Worm (Caenorhabditis elegans): ENCODE measurements around the gene C01C4.3.

C01C4.3 gene

DNA sequence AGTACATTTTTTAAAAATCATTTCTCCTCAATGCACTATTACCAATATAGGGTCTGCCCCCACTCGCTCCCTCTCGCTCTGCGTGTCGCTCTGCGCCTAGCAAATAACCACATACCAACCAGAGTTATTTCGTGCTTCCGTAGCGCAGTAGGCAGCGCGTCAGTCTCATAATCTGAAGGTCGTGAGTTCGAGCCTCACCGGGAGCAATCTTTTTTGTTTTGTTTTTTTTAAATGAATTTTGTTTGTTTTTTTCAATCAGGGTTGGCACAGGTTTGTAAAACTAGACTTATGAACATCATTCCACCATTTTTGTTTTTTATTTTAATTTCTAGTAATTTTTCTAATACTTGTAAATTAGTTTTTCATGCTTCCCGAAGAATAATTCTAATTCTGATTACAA is 920 bp downstream of the C01C4.3 start (continued):
- TF ChIP-seq dsc-1 (tag; optimal IDR thresholded peaks at IDR 0.05), result peak; percentile 81
- TF ChIP-seq sox-4 (tag; optimal IDR thresholded peaks at IDR 0.05), result peak; percentile 39
- peak; percentile 26 to 29 for TF ChIP-seq efl-1 (optimal IDR thresholded peaks at IDR 0.05)
- peak in 1 of 2 experiments; percentile 94 for TF ChIP-seq efl-1 (GFP tag; optimal IDR thresholded peaks at IDR 0.05 in 1 of 2)
- TF ChIP-seq jun-1 (tag; optimal IDR thresholded peaks at IDR 0.05), result peak; percentile 6
- no peak for TF ChIP-seq egl-27 (tag; optimal IDR thresholded peaks at IDR 0.05)
- no peak for TF ChIP-seq nhr-84 (tag; optimal IDR thresholded peaks at IDR 0.05)
- no peak for TF ChIP-seq sup-37 (GFP tag; optimal IDR thresholded peaks at IDR 0.05)
- peak; percentile 79 for TF ChIP-seq nhr-71 (tag; optimal IDR thresholded peaks at IDR 0.05)
- TF ChIP-seq blmp-1 (tag; optimal IDR thresholded peaks at IDR 0.05), result peak; percentile 12
- peak; percentile 75 for TF ChIP-seq swsn-7 (tag; optimal IDR thresholded peaks at IDR 0.05)
- no peak for TF ChIP-seq hlh-17 (GFP tag; optimal IDR thresholded peaks at IDR 0.05; ENCODE audit: borderline replicate concordance)
- TF ChIP-seq nhr-12 (tag; optimal IDR thresholded peaks at IDR 0.05), result no peak
- TF ChIP-seq pax-3 (tag; optimal IDR thresholded peaks at IDR 0.05), result peak; percentile 35
- TF ChIP-seq unc-62 (GFP tag; optimal IDR thresholded peaks at IDR 0.05), result no peak
- TF ChIP-seq pag-3 (tag; optimal IDR thresholded peaks at IDR 0.05; ENCODE audit: borderline replicate concordance, insufficient read depth), result no peak
- no peak for TF ChIP-seq nhr-11 (tag; optimal IDR thresholded peaks at IDR 0.05)
- TF ChIP-seq aha-1 (tag; optimal IDR thresholded peaks at IDR 0.05), result no peak
- no peak for TF ChIP-seq hpl-2 (GFP tag; optimal IDR thresholded peaks at IDR 0.05)
- TF ChIP-seq xbp-1 (tag; optimal IDR thresholded peaks at IDR 0.05), result peak; percentile 68
- TF ChIP-seq lsy-2 (tag; optimal IDR thresholded peaks at IDR 0.05), result peak; percentile 55 to 60
- no peak for TF ChIP-seq pqm-1 (tag; optimal IDR thresholded peaks at IDR 0.05)
- TF ChIP-seq ceh-90 (tag; optimal IDR thresholded peaks at IDR 0.05), result no peak
- TF ChIP-seq skn-1 (tag; optimal IDR thresholded peaks at IDR 0.05), result peak; percentile 50
- peak; percentile 57 for TF ChIP-seq C16A3.4 (tag; optimal IDR thresholded peaks at IDR 0.05)
- no peak for TF ChIP-seq lir-3 (tag; optimal IDR thresholded peaks at IDR 0.05; ENCODE audit: poor library complexity)
- no peak for TF ChIP-seq unc-30 (tag; optimal IDR thresholded peaks at IDR 0.05)
- peak; percentile 11 for TF ChIP-seq fos-1 (tag; optimal IDR thresholded peaks at IDR 0.05)
- no peak for TF ChIP-seq alr-1 (tag; optimal IDR thresholded peaks at IDR 0.05; ENCODE audit: borderline replicate concordance)
- peak; percentile 51 for TF ChIP-seq fkh-10 (GFP tag; optimal IDR thresholded peaks at IDR 0.05)
- TF ChIP-seq tbx-2 (tag; optimal IDR thresholded peaks at IDR 0.05), result peak; percentile 65

ce11 chrX:3701861-3702260 is 5.2 kb downstream of the C01C4.3 start:
- TF ChIP-seq hlh-4 (tag; optimal IDR thresholded peaks at IDR 0.05), result no peak
- no peak for TF ChIP-seq mep-1 (tag; optimal IDR thresholded peaks at IDR 0.05)
- no peak for TF ChIP-seq egl-13 (tag; optimal IDR thresholded peaks at IDR 0.05)
- no peak for TF ChIP-seq ceh-8 (GFP tag; optimal IDR thresholded peaks at IDR 0.05)
- TF ChIP-seq jun-1 (tag; optimal IDR thresholded peaks at IDR 0.05), result no peak
- TF ChIP-seq hlh-17 (GFP tag; optimal IDR thresholded peaks at IDR 0.05; ENCODE audit: borderline replicate concordance), result no peak
- TF ChIP-seq ets-5 (GFP tag; IDR thresholded peaks at IDR 0.05), result no peak

ce11 chrX:3705319-3705718 is 8.6 kb downstream of the C01C4.3 start:
- TF ChIP-seq F16B12.6 (tag; optimal IDR thresholded peaks at IDR 0.05) (no peak), fkh-8 (tag; optimal IDR thresholded peaks at IDR 0.05) (peak; percentile 43), elt-3 (tag; optimal IDR thresholded peaks at IDR 0.05) (no peak), nhr-12 (tag; optimal IDR thresholded peaks at IDR 0.05) (no peak), tbx-2 (tag; optimal IDR thresholded peaks at IDR 0.05) (no peak), nhr-11 (tag; optimal IDR thresholded peaks at IDR 0.05) (no peak), tlp-1 (tag; optimal IDR thresholded peaks at IDR 0.05) (no peak), lir-3 (tag; optimal IDR thresholded peaks at IDR 0.05; ENCODE audit: poor library complexity) (no peak), efl-1 (optimal IDR thresholded peaks at IDR 0.05) (no peak), efl-1 (GFP tag; optimal IDR thresholded peaks at IDR 0.05 in 1 of 2) (no peak), vab-15 (tag; optimal IDR thresholded peaks at IDR 0.05) (no peak), Y116A8C.19 (tag; optimal IDR thresholded peaks at IDR 0.05; ENCODE audit: borderline replicate concordance) (no peak), mab-9 (GFP tag; IDR thresholded peaks at IDR 0.05) (no peak), irx-1 (tag; optimal IDR thresholded peaks at IDR 0.05) (no peak), snu-23 (GFP tag; optimal IDR thresholded peaks at IDR 0.05) (no peak), lin-14 (GFP tag; optimal IDR thresholded peaks at IDR 0.05) (peak; percentile 47), nhr-20 (tag; optimal IDR thresholded peaks at IDR 0.05) (no peak), swsn-7 (tag; optimal IDR thresholded peaks at IDR 0.05) (no peak), lin-15B (tag; optimal IDR thresholded peaks at IDR 0.05) (no peak), unc-86 (tag; optimal IDR thresholded peaks at IDR 0.05) (peak; percentile 24), efl-3 (GFP tag; optimal IDR thresholded peaks at IDR 0.05) (no peak), snpc-4 (tag; optimal IDR thresholded peaks at IDR 0.05) (no peak), jun-1 (tag; optimal IDR thresholded peaks at IDR 0.05) (no peak)
